Fruit fly (Drosophila melanogaster): Measurements from ENCODE around the gene pnr.

dm6 chr3R:15994573-15994869, 31.4 kb upstream of the pnr start:
- TF ChIP-seq psq (optimal IDR thresholded peaks at IDR 0.05) (no peak), h (optimal IDR thresholded peaks at IDR 0.05) (no peak), Myc (optimal IDR thresholded peaks at IDR 0.05) (no peak), insv (optimal IDR thresholded peaks at IDR 0.05) (no peak), ttk (optimal IDR thresholded peaks at IDR 0.05) (no peak)
